Worm (Caenorhabditis elegans): Measurements from ENCODE around the gene zipt-2.3.

DNA sequence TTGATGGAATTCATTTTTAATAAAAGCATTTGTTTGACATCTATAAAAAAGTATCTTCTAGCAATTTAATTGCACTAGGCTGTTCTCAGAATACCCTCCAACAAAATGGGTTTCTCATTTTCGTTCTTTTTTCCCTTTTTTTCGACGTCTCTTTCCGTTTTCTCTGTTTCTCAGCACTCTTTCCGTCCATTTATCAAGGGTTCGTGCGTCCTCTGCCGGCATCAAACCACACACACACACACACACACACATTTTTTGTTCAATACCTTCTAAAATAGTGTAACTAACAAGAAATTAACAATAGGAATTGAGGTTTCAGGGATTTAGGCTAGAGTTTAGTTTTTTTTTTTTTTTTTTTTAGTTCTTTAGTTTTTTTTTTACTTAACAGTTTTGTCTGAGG, 40.6 kb upstream of the zipt-2.3 start:
- TF ChIP-seq sea-1 (GFP tag; conservative IDR thresholded peaks at IDR 0.05) (no peak), ama-1 (optimal IDR thresholded peaks at IDR 0.05) (no peak)

Data from whole organism, early embryonic.